Worm (Caenorhabditis elegans) whole organism, young adult: ENCODE results near the gene tub-1.
A peak's percentile ranks its signal among the peaks of the same experiment; 100 is the strongest.

Source experiments
- B0035.1 ChIP-seq: sonication (generic microtip); optimal IDR thresholded peaks from 2 replicates; lab custom pipeline; 2016; ENCODE audit warnings: missing genetic modification characterization, mild to moderate bottlenecking, missing compliant biosample characterization, missing genotype, missing genetic modification reagents
- D2030.7 ChIP-seq: fragments of 200-800 bp; sonication (Bioruptor generic); IDR thresholded peaks from 2 replicates; pipeline ENCODE4 v1.3.6; 2022; ENCODE audit warnings: missing genetic modification reagents, missing genetic modification characterization, missing compliant biosample characterization
- F23B12.7 ChIP-seq: sonication (generic microtip); optimal IDR thresholded peaks from 2 replicates; lab custom pipeline; 2017; ENCODE audit warnings: missing genetic modification characterization, mild to moderate bottlenecking, missing compliant biosample characterization, antibody characterized with exemption, moderate library complexity; ENCODE audit not compliant: insufficient read depth
- F33H1.4 ChIP-seq: fragments of 200-800 bp; sonication (Bioruptor generic); IDR thresholded peaks from 2 replicates; pipeline ENCODE4 v1.3.6; 2022; ENCODE audit warnings: missing genetic modification reagents, missing genetic modification characterization, missing compliant biosample characterization
- F37B4.10 ChIP-seq: fragments of 200-800 bp; sonication (Bioruptor generic); IDR thresholded peaks from 2 replicates; pipeline ENCODE4 v1.3.6; 2022; ENCODE audit warnings: missing genetic modification characterization, missing compliant biosample characterization
- F49E8.2 ChIP-seq: sonication (generic microtip); optimal IDR thresholded peaks from 3 replicates; lab custom pipeline; 2017; ENCODE audit warnings: missing genetic modification characterization, mild to moderate bottlenecking, missing compliant biosample characterization, antibody characterized with exemption, moderate library complexity; ENCODE audit not compliant: insufficient read depth
- F52B5.7 ChIP-seq: sonication (generic microtip); optimal IDR thresholded peaks from 2 replicates; lab custom pipeline; 2016; ENCODE audit warnings: mild to moderate bottlenecking, missing genetic modification characterization, missing compliant biosample characterization
- K11D2.4 ChIP-seq: fragments of 200-800 bp; sonication (Bioruptor generic); IDR thresholded peaks from 2 replicates; pipeline ENCODE4 v1.3.6; 2022; ENCODE audit warnings: missing genetic modification reagents, missing genetic modification characterization, missing compliant biosample characterization
- T07F8.4 ChIP-seq: sonication (generic microtip); optimal IDR thresholded peaks from 2 replicates; lab custom pipeline; 2016; ENCODE audit warnings: mild to moderate bottlenecking, missing genetic modification characterization, moderate library complexity, missing compliant biosample characterization
- Y56A3A.18 ChIP-seq: fragments of 200-800 bp; sonication (Bioruptor generic); IDR thresholded peaks from 2 replicates; pipeline ENCODE4 v1.3.6; 2022; ENCODE audit warnings: missing genetic modification reagents, missing genetic modification characterization, missing compliant biosample characterization
- Y79H2A.3 ChIP-seq: fragments of 200-800 bp; sonication (Bioruptor generic); conservative IDR thresholded peaks from 2 replicates; pipeline ENCODE4 v1.3.6; 2022; ENCODE audit warnings: missing genetic modification reagents, missing genetic modification characterization, missing compliant biosample characterization
- Y95B8A.8 ChIP-seq: fragments of 200-800 bp; sonication (Bioruptor generic); IDR thresholded peaks from 2 replicates; pipeline ENCODE4 v1.3.6; 2022; ENCODE audit warnings: missing genetic modification reagents, missing genetic modification characterization, missing compliant biosample characterization
- ama-1 ChIP-seq, 3 experiments: fragments of 150-350 bp in 1 of 3; sonication (generic microtip) in 2 of 3; optimal IDR thresholded peaks; 2 replicates each; lab custom pipeline; 2014 to 2018; ENCODE audit warnings: missing biosample characterization in 2 of 3, missing genetic modification characterization in 2 of 3, missing genetic modification reagents in 2 of 3
- aptf-2 ChIP-seq: fragments of 200-800 bp; sonication (Bioruptor generic); conservative IDR thresholded peaks from 2 replicates; pipeline ENCODE4 v1.3.6; 2022; ENCODE audit warnings: missing genetic modification reagents, missing genetic modification characterization, missing compliant biosample characterization
- aptf-3 ChIP-seq: fragments of 200-800 bp; sonication (Bioruptor generic); IDR thresholded peaks from 2 replicates; pipeline ENCODE4 v1.3.6; 2022; ENCODE audit warnings: missing genetic modification characterization, missing compliant biosample characterization
- attf-3 ChIP-seq: fragments of 200-800 bp; sonication (Bioruptor generic); conservative IDR thresholded peaks from 2 replicates; pipeline ENCODE4 v1.3.6; 2022; ENCODE audit warnings: missing genetic modification reagents, missing genetic modification characterization, missing compliant biosample characterization
- ceh-27 ChIP-seq: fragments of 200-800 bp; sonication (Bioruptor generic); optimal IDR thresholded peaks from 2 replicates; lab custom pipeline; 2018; ENCODE audit warnings: mild to moderate bottlenecking, missing genetic modification characterization, moderate library complexity, missing compliant biosample characterization
- ceh-40 ChIP-seq: fragments of 200-800 bp; sonication (Bioruptor generic); IDR thresholded peaks from 2 replicates; pipeline ENCODE4 v1.3.6; 2022; ENCODE audit warnings: missing genetic modification characterization, missing compliant biosample characterization
- chd-7 ChIP-seq: sonication (generic microtip); optimal IDR thresholded peaks from 2 replicates; lab custom pipeline; 2016; ENCODE audit warnings: mild to moderate bottlenecking, missing genetic modification characterization, moderate library complexity, missing compliant biosample characterization
- dox-1 ChIP-seq: fragments of 200-800 bp; sonication (Bioruptor generic); IDR thresholded peaks from 2 replicates; pipeline ENCODE4 v1.3.6; 2022; ENCODE audit warnings: missing genetic modification reagents, missing genetic modification characterization, missing compliant biosample characterization
- dpff-1 ChIP-seq: sonication (generic microtip); optimal IDR thresholded peaks from 2 replicates; lab custom pipeline; 2017; ENCODE audit warnings: mild to moderate bottlenecking, missing genetic modification characterization, missing compliant biosample characterization
- egl-44 ChIP-seq: fragments of 200-800 bp; sonication (Bioruptor generic); IDR thresholded peaks from 2 replicates; pipeline ENCODE4 v1.3.6; 2022; ENCODE audit warnings: missing genetic modification reagents, missing genetic modification characterization, missing compliant biosample characterization
- egrh-3 ChIP-seq: fragments of 200-800 bp; sonication (Bioruptor generic); IDR thresholded peaks from 2 replicates; pipeline ENCODE4 v1.3.6; 2022; ENCODE audit warnings: missing genetic modification reagents, missing genetic modification characterization, missing compliant biosample characterization
- ets-4 ChIP-seq: fragments of 200-800 bp; sonication (Bioruptor generic); optimal IDR thresholded peaks from 2 replicates; lab custom pipeline; 2018; ENCODE audit warnings: mild to moderate bottlenecking, missing genetic modification characterization, missing compliant biosample characterization
- hrde-1 ChIP-seq: sonication (generic microtip); optimal IDR thresholded peaks from 2 replicates; lab custom pipeline; 2016; ENCODE audit warnings: missing genetic modification characterization, mild to moderate bottlenecking, missing compliant biosample characterization, moderate library complexity, missing genotype, missing genetic modification reagents, borderline replicate concordance
- lag-1 ChIP-seq: fragments of 200-800 bp; sonication (Bioruptor generic); IDR thresholded peaks from 2 replicates; pipeline ENCODE4 v1.3.6; 2022; ENCODE audit warnings: missing genetic modification reagents, missing genetic modification characterization, missing compliant biosample characterization
- lin-35 ChIP-seq, 3 experiments: fragments of 150-350 bp in 2 of 3; sonication (generic microtip) in 1 of 3; optimal IDR thresholded peaks; 2 replicates each; lab custom pipeline; 2014 to 2018; ENCODE audit warnings: missing biosample characterization in 3 of 3, missing genetic modification characterization in 3 of 3, missing genetic modification reagents in 3 of 3
- lin-54 ChIP-seq: fragments of 200-800 bp; sonication (Bioruptor generic); optimal IDR thresholded peaks from 2 replicates; lab custom pipeline; 2018; ENCODE audit warnings: mild to moderate bottlenecking, missing genetic modification characterization, missing compliant biosample characterization
- lir-1 ChIP-seq: fragments of 200-800 bp; sonication (Bioruptor generic); conservative IDR thresholded peaks from 2 replicates; pipeline ENCODE4 v1.3.6; 2022; ENCODE audit warnings: missing genetic modification reagents, missing genetic modification characterization, missing compliant biosample characterization
- madf-3 ChIP-seq: fragments of 200-800 bp; sonication (Bioruptor generic); IDR thresholded peaks from 2 replicates; pipeline ENCODE4 v1.3.6; 2022; ENCODE audit warnings: missing genetic modification reagents, missing genetic modification characterization, missing compliant biosample characterization
- madf-8 ChIP-seq: fragments of 200-800 bp; sonication (Bioruptor generic); conservative IDR thresholded peaks from 2 replicates; pipeline ENCODE4 v1.3.6; 2022; ENCODE audit warnings: missing genetic modification reagents, missing genetic modification characterization, missing compliant biosample characterization
- mcd-1 ChIP-seq: fragments of 200-800 bp; sonication (Bioruptor generic); IDR thresholded peaks from 2 replicates; pipeline ENCODE4 v1.3.6; 2022; ENCODE audit warnings: missing genetic modification reagents, missing genetic modification characterization, missing compliant biosample characterization
- mes-4 ChIP-seq: sonication (generic microtip); optimal IDR thresholded peaks from 2 replicates; lab custom pipeline; 2016; ENCODE audit warnings: missing genotype, missing genetic modification characterization, missing compliant biosample characterization
- mxl-1 ChIP-seq: sonication (generic microtip); optimal IDR thresholded peaks from 2 replicates; lab custom pipeline; 2016; ENCODE audit warnings: missing genetic modification characterization, missing compliant biosample characterization
- nfya-1 ChIP-seq: sonication (generic microtip); optimal IDR thresholded peaks from 2 replicates; lab custom pipeline; 2017; ENCODE audit warnings: antibody characterized with exemption, missing compliant biosample characterization, missing genetic modification characterization, borderline replicate concordance; ENCODE audit not compliant: insufficient read depth
- rpc-1 ChIP-seq, 2 experiments: fragments of 150-350 bp in 1 of 2; sonication (generic microtip) in 1 of 2; optimal IDR thresholded peaks; 2 replicates each; lab custom pipeline; 2014 to 2018; ENCODE audit warnings: missing biosample characterization in 1 of 2, missing genetic modification characterization in 1 of 2, missing genetic modification reagents in 1 of 2, missing genotype in 1 of 2
- sdz-38 ChIP-seq: sonication (generic microtip); optimal IDR thresholded peaks from 2 replicates; lab custom pipeline; 2016; ENCODE audit warnings: missing genotype, missing genetic modification characterization, missing compliant biosample characterization
- snpc-1.3 ChIP-seq: sonication (generic microtip); optimal IDR thresholded peaks from 2 replicates; lab custom pipeline; 2017; ENCODE audit warnings: missing genetic modification characterization, mild to moderate bottlenecking, missing compliant biosample characterization, antibody characterized with exemption, moderate library complexity, missing genotype, missing genetic modification reagents; ENCODE audit not compliant: insufficient read depth
- snpc-4 ChIP-seq, 5 experiments: fragments of 150-350 bp in 1 of 5; sonication (generic microtip) in 4 of 5; optimal IDR thresholded peaks; 2 replicates each; lab custom pipeline; 2014 to 2018; ENCODE audit warnings: missing genetic modification characterization in 5 of 5, missing biosample characterization in 3 of 5, antibody characterized with exemption in 2 of 5, mild to moderate bottlenecking in 2 of 5, missing compliant biosample characterization in 2 of 5, missing genotype in 2 of 5, moderate library complexity in 2 of 5, missing genetic modification reagents in 1 of 5
- tbp1 ChIP-seq: fragments of 200-800 bp; sonication (Bioruptor generic); optimal IDR thresholded peaks from 2 replicates; lab custom pipeline; 2018; ENCODE audit warnings: mild to moderate bottlenecking, missing genetic modification characterization, missing compliant biosample characterization
- tbx-9 ChIP-seq: sonication (generic microtip); optimal IDR thresholded peaks from 2 replicates; lab custom pipeline; 2016; ENCODE audit warnings: borderline replicate concordance, missing genetic modification characterization, inconsistent platforms, missing compliant biosample characterization
- unc-130 ChIP-seq: sonication (generic microtip); optimal IDR thresholded peaks from 2 replicates; lab custom pipeline; 2016; ENCODE audit warnings: missing genetic modification reagents, missing genetic modification characterization, missing compliant biosample characterization
- unc-62 ChIP-seq: fragments of 150-350 bp; optimal IDR thresholded peaks from 2 replicates; lab custom pipeline; 2014; ENCODE audit warnings: missing biosample characterization, missing genetic modification reagents, missing genetic modification characterization
- ztf-18 ChIP-seq: sonication (generic microtip); optimal IDR thresholded peaks from 2 replicates; lab custom pipeline; 2016; ENCODE audit warnings: missing genotype, mild to moderate bottlenecking, missing genetic modification characterization, missing compliant biosample characterization

The tub-1 gene

ce11 chrII:8106921-8107695 lies 49.6 kb downstream of the tub-1 start, which contains the start of the genes chst-1 and C41C4.9 (continued):
- TF ChIP-seq F23B12.7 (tag; lab: Kevin White, UChicago) (peak; percentile 81), nfya-1 (no peak), aptf-3 (GFP tag; lab: Robert Waterston, UW) (peak; percentile 89; the same call in 1 of the 2 replicates), lir-1 (GFP tag; lab: Robert Waterston, UW) (no peak; the same call in 1 of the 2 replicates), Y79H2A.3 (GFP tag; lab: Robert Waterston, UW) (peak; percentile 68; the same call in 1 of the 2 replicates), madf-3 (no peak), madf-8 (GFP tag; lab: Robert Waterston, UW) (no peak), dpff-1 (peak; percentile 83), mcd-1 (no peak), tbx-9 (tag; lab: Kevin White, UChicago) (peak; percentile 61), ztf-18 (tag; lab: Kevin White, UChicago) (peak; percentile 87), snpc-4 (GFP tag; optimal IDR thresholded peaks at IDR 0.05; lab: Kevin White, UChicago) (peak; percentile 67), snpc-4 (tag; optimal IDR thresholded peaks at IDR 0.05; lab: Kevin White, UChicago) (peak in 2 of 4 experiments; percentile 74 to 75), ceh-40 (GFP tag; lab: Robert Waterston, UW) (peak; percentile 92), aptf-2 (no peak), F49E8.2 (peak; percentile 41), hrde-1 (tag; lab: Kevin White, UChicago) (peak; percentile 80), attf-3 (GFP tag; lab: Robert Waterston, UW) (peak; percentile 61), snpc-1.3 (tag; lab: Kevin White, UChicago) (peak; percentile 92), ceh-27 (GFP tag; lab: Kevin White, UChicago) (peak; percentile 88), Y95B8A.8 (no peak), F52B5.7 (peak; percentile 94), T07F8.4 (tag; lab: Kevin White, UChicago) (peak; percentile 74), Y56A3A.18 (GFP tag; lab: Robert Waterston, UW) (peak; percentile 93), lin-35 (GFP tag; optimal IDR thresholded peaks at IDR 0.05; lab: Kevin White, UChicago) (no peak), unc-130 (GFP tag; lab: Kevin White, UChicago) (peak; percentile 66), D2030.7 (GFP tag; lab: Robert Waterston, UW) (no peak; the same call in 1 of the 2 replicates), dox-1 (GFP tag; lab: Robert Waterston, UW) (no peak), egl-44 (GFP tag; lab: Robert Waterston, UW) (peak; percentile 95), mxl-1 (tag; lab: Kevin White, UChicago) (peak; percentile 92), lin-54 (GFP tag; lab: Kevin White, UChicago) (peak; percentile 84), sdz-38 (tag; lab: Kevin White, UChicago) (no peak), tbp1 (GFP tag; lab: Kevin White, UChicago) (peak; percentile 96), unc-62 (GFP tag; lab: Kevin White, UChicago) (no peak), ama-1 (optimal IDR thresholded peaks at IDR 0.05; lab: Kevin White, UChicago) (no peak), ama-1 (GFP tag; optimal IDR thresholded peaks at IDR 0.05; lab: Kevin White, UChicago) (peak in 1 of 2 experiments; percentile 86), ets-4 (peak; percentile 91), F33H1.4 (GFP tag; lab: Robert Waterston, UW) (no peak; the same call in 1 of the 2 replicates), K11D2.4 (GFP tag; lab: Robert Waterston, UW) (no peak), F37B4.10 (0 out of 2 replicates have a peak, but pooled peaks have one; percentile 90), egrh-3 (no peak), lag-1 (GFP tag; lab: Robert Waterston, UW) (0 out of 2 replicates have a peak, but pooled peaks have one; percentile 38), chd-7 (tag; lab: Kevin White, UChicago) (peak; percentile 88), rpc-1 (optimal IDR thresholded peaks at IDR 0.05; lab: Kevin White, UChicago) (peak; percentile 94), rpc-1 (tag; optimal IDR thresholded peaks at IDR 0.05; lab: Kevin White, UChicago) (peak; percentile 97), mes-4 (tag; lab: Kevin White, UChicago) (peak; percentile 68), B0035.1 (tag; lab: Kevin White, UChicago) (peak; percentile 46)
